Fruit fly (Drosophila melanogaster) whole organism, wandering third instar larva: ENCODE measurements around the gene ea.

Source experiments
- CG32264 ChIP-seq: fragments of 200-800 bp; sonication (Bioruptor generic); optimal IDR thresholded peaks from 2 replicates; lab custom pipeline; 2016; ENCODE audit warnings: missing biosample characterization, missing genetic modification characterization
- CG9705 ChIP-seq: fragments of 200-800 bp; sonication (Bioruptor generic); optimal IDR thresholded peaks from 2 replicates; lab custom pipeline; 2018; ENCODE audit warnings: missing biosample characterization, mild to moderate bottlenecking, missing genetic modification characterization
- Hr83 ChIP-seq: fragments of 200-300 bp; sonication (Bioruptor generic); optimal IDR thresholded peaks from 2 replicates; lab custom pipeline; 2016; ENCODE audit warnings: missing biosample characterization, mild to moderate bottlenecking, missing genetic modification characterization, moderate library complexity; ENCODE audit not compliant: poor library complexity, severe bottlenecking
- Jra ChIP-seq: sonication (Bioruptor generic); optimal IDR thresholded peaks from 2 replicates; lab custom pipeline; 2016; ENCODE audit warnings: missing biosample characterization, missing genetic modification characterization
- Mio ChIP-seq: sonication (Bioruptor generic); optimal IDR thresholded peaks from 2 replicates; lab custom pipeline; 2016; ENCODE audit warnings: missing biosample characterization, missing genetic modification characterization
- ey ChIP-seq: fragments of 200-800 bp; sonication (Bioruptor generic); optimal IDR thresholded peaks from 2 replicates; lab custom pipeline; 2016; ENCODE audit warnings: missing biosample characterization, missing genetic modification characterization
- foxo ChIP-seq, 2 experiments: fragments of 200-800 bp; sonication (Bioruptor generic); optimal IDR thresholded peaks; 2 replicates in 1 of 2; 3 replicates in 1 of 2; lab custom pipeline; 2016 to 2017; ENCODE audit warnings: missing biosample characterization in 2 of 2, missing genetic modification characterization in 2 of 2
- fru ChIP-seq: fragments of 200-800 bp; sonication (Bioruptor generic); optimal IDR thresholded peaks from 3 replicates; lab custom pipeline; 2016; ENCODE audit warnings: missing biosample characterization, mild to moderate bottlenecking, missing genetic modification characterization
- lola ChIP-seq: fragments of >200 bp; optimal IDR thresholded peaks from 2 replicates; lab custom pipeline; 2017; ENCODE audit warnings: missing biosample characterization, missing genetic modification characterization
- rgr ChIP-seq: fragments of 200-800 bp; sonication (Bioruptor generic); optimal IDR thresholded peaks from 3 replicates; lab custom pipeline; 2016; ENCODE audit warnings: missing biosample characterization, mild to moderate bottlenecking, missing genetic modification characterization
- tai ChIP-seq: sonication (Bioruptor generic); optimal IDR thresholded peaks from 2 replicates; lab custom pipeline; 2016; ENCODE audit warnings: missing biosample characterization, missing genetic modification characterization

The ea gene

DNA sequence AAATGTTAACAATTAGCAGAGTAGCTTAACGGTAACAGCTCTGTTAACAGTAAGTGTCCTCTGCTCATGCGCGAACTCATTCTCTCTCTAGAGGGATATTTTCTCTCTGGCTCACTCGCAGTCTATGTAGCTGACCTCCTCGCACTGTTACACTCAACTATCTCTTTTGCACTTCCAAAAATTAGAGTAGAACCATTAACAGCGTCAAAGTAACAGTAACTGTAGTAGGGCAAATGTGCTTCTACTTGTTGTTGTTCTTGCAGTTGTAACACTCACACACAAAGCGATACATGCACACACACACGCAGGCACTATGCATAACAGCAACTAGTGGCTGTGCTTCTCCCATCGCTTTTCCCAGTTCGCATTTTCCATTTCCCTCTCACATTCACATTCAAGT lies 50.5 kb downstream of the ea start:
- TF ChIP-seq Jra (GFP tag; lab: Kevin White, UChicago) (no peak), Hr83 (GFP tag; lab: Kevin White, UChicago) (no peak), rgr (GFP tag; lab: Kevin White, UChicago) (no peak), tai (GFP tag; lab: Kevin White, UChicago) (no peak), Mio (no peak), CG32264 (GFP tag; lab: Kevin White, UChicago) (no peak), foxo (GFP tag; optimal IDR thresholded peaks at IDR 0.05; lab: Kevin White, UChicago) (no peak), CG9705 (no peak), fru (GFP tag; lab: Kevin White, UChicago) (no peak), lola (GFP tag; lab: Kevin White, UChicago) (no peak), ey (no peak)
- TF ChIP-seq, all 38 proteins: peak for 0
